Fruit fly (Drosophila melanogaster) Kc167 (cell line): Measurements from ENCODE around the gene CG10587.

ENCODE experiments used
- Myc ChIP-seq: fragments of >200 bp; optimal IDR thresholded peaks from 2 replicates; lab custom pipeline; 2017; ENCODE audit warnings: missing external identifiers
- Sin3A ChIP-seq: fragments of >200 bp; optimal IDR thresholded peaks from 2 replicates; lab custom pipeline; 2018; ENCODE audit warnings: missing external identifiers
- h ChIP-seq: fragments of >200 bp; optimal IDR thresholded peaks from 3 replicates; lab custom pipeline; 2018; ENCODE audit warnings: missing external identifiers
- insv ChIP-seq: fragments of >200 bp; optimal IDR thresholded peaks from 3 replicates; lab custom pipeline; 2018; ENCODE audit warnings: missing external identifiers
- psq ChIP-seq: fragments of >200 bp; optimal IDR thresholded peaks from 2 replicates; lab custom pipeline; 2017; ENCODE audit warnings: missing external identifiers
- ttk ChIP-seq: sonication (Bioruptor generic); optimal IDR thresholded peaks from 2 replicates; lab custom pipeline; 2017; ENCODE audit warnings: missing external identifiers

- no peak for TF ChIP-seq ttk (lab: Kevin White, UChicago)
- TF ChIP-seq psq (lab: Kevin White, UChicago), result no peak
- no peak for TF ChIP-seq insv (lab: Kevin White, UChicago)
- no peak for TF ChIP-seq h (lab: Kevin White, UChicago)
- no peak for TF ChIP-seq Sin3A (lab: Kevin White, UChicago)
- no peak for TF ChIP-seq Myc (lab: Kevin White, UChicago)
Measured at dm6 chr3L:20980499-20980898, 18.1 kb upstream of the CG10587 start.
